Worm (Caenorhabditis elegans) whole organism, early embryonic: ENCODE results near the gene Y27F2A.9.
"Not testable (repeated sequence)": the region's sequence is repeated elsewhere in the genome, so short reads cannot be mapped to it uniquely, and the experiment has no call there.

ENCODE experiments used
- ama-1 ChIP-seq: fragments of 150-350 bp; optimal IDR thresholded peaks from 2 replicates; lab custom pipeline; 2014
- ceh-13 ChIP-seq: fragments of 200-800 bp; sonication (Bioruptor generic); optimal IDR thresholded peaks from 2 replicates; lab custom pipeline; 2018; ENCODE audit warnings: mild to moderate bottlenecking, missing genetic modification characterization, missing compliant biosample characterization
- ets-7 ChIP-seq: sonication (generic microtip); optimal IDR thresholded peaks from 2 replicates; lab custom pipeline; 2016; ENCODE audit warnings: missing genotype, missing genetic modification characterization, missing compliant biosample characterization
- sea-1 ChIP-seq: fragments of 200-800 bp; sonication (Bioruptor generic); conservative IDR thresholded peaks from 2 replicates; pipeline ENCODE4 v1.3.6; 2022; ENCODE audit warnings: missing genetic modification characterization, missing compliant biosample characterization
- tbx-11 ChIP-seq: fragments of 200-800 bp; sonication (Bioruptor generic); IDR thresholded peaks from 2 replicates; pipeline ENCODE4 v1.3.6; 2022; ENCODE audit warnings: missing genetic modification characterization, missing compliant biosample characterization
- tbx-37 ChIP-seq: fragments of 200-800 bp; sonication (Bioruptor generic); conservative IDR thresholded peaks from 2 replicates; pipeline ENCODE4 v1.3.6; 2022; ENCODE audit warnings: missing genetic modification reagents, missing genetic modification characterization, missing compliant biosample characterization

DNA sequence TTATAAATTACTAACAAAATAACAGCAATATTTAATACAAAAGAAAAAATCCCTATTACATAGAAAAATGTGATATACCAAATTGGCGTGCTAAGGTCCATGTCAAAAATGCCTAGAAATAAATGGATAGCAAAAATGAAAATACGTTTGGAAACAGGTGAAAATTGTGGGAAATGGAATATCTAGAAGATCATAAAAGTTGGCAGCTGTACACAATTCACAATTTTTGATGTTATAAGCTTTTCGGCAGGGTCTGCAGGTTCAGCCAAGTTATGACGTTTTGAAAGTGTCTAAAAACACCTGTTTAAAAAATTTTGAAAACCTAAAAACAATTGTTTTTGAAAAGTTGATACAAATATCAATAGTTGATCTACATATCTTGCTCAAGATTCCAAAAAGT lies 48.6 kb downstream of the Y27F2A.9 start, which contains the start of gene sri-42:
- TF ChIP-seq ama-1 (lab: Kevin White, UChicago); sea-1; ets-7 (tag; lab: Kevin White, UChicago); tbx-37; ceh-13 (GFP tag; lab: Kevin White, UChicago); tbx-11 (GFP tag; lab: Robert Waterston, UW): not testable (repeated sequence)
